Fruit fly (Drosophila melanogaster) whole organism, embryonic: ENCODE measurements around the gene yps.

Experiments used
- Abd-B ChIP-seq: fragments of 200-800 bp; sonication (Bioruptor generic); optimal IDR thresholded peaks from 2 replicates; lab custom pipeline; 2018; ENCODE audit warnings: missing biosample characterization, mild to moderate bottlenecking, missing genetic modification characterization, moderate library complexity
- Awh ChIP-seq: fragments of 200-800 bp; sonication (Bioruptor generic); IDR thresholded peaks from 2 replicates; pipeline ENCODE4, ENCODE4 v1.3.6; 2022; ENCODE audit warnings: missing biosample characterization, missing genetic modification characterization
- CG10147 ChIP-seq: fragments of 200-800 bp; sonication (Bioruptor generic); optimal IDR thresholded peaks from 2 replicates; lab custom pipeline; 2019; ENCODE audit warnings: missing biosample characterization, mild to moderate bottlenecking, missing genetic modification characterization, moderate library complexity
- CG10959 ChIP-seq: fragments of 200-800 bp; sonication (Bioruptor generic); IDR thresholded peaks from 2 replicates; pipeline ENCODE4 v1.3.6; 2022; ENCODE audit warnings: missing biosample characterization, missing genetic modification characterization
- CG11093 ChIP-seq: fragments of 200-800 bp; sonication (Bioruptor generic); IDR thresholded peaks from 3 replicates; pipeline ENCODE4 v1.3.6; 2022; ENCODE audit warnings: missing biosample characterization, missing genetic modification characterization
- CG12071 ChIP-seq: fragments of 200-800 bp; sonication (Bioruptor generic); optimal IDR thresholded peaks from 3 replicates; lab custom pipeline; 2018; ENCODE audit warnings: missing biosample characterization, mild to moderate bottlenecking, missing genetic modification characterization
- CG13287 ChIP-seq: fragments of 200-800 bp; sonication (Bioruptor generic); IDR thresholded peaks from 2 replicates; pipeline ENCODE4 v1.3.6; 2022; ENCODE audit warnings: missing biosample characterization, missing genetic modification characterization; ENCODE audit not compliant: partially characterized antibody
- CG15601 ChIP-seq: fragments of 200-800 bp; sonication (Bioruptor generic); optimal IDR thresholded peaks from 3 replicates; lab custom pipeline; 2019; ENCODE audit warnings: missing biosample characterization, mild to moderate bottlenecking, missing genetic modification characterization, moderate library complexity
- CG1603 ChIP-seq: fragments of 200-800 bp; sonication (Bioruptor generic); optimal IDR thresholded peaks from 2 replicates; lab custom pipeline; 2019; ENCODE audit warnings: missing biosample characterization, mild to moderate bottlenecking, missing genetic modification characterization, moderate library complexity
- CG16815 ChIP-seq: fragments of 200-800 bp; sonication (Bioruptor generic); optimal IDR thresholded peaks from 3 replicates; lab custom pipeline; 2017; ENCODE audit warnings: missing biosample characterization, mild to moderate bottlenecking, missing genetic modification characterization
- CG17612 ChIP-seq: fragments of 200-800 bp; sonication (Bioruptor generic); IDR thresholded peaks from 2 replicates; pipeline ENCODE4 v1.3.6; 2022; ENCODE audit warnings: missing biosample characterization, missing genetic modification characterization
- CG18619 ChIP-seq: fragments of 200-800 bp; sonication (Bioruptor generic); optimal IDR thresholded peaks from 3 replicates; lab custom pipeline; 2017; ENCODE audit warnings: missing biosample characterization, mild to moderate bottlenecking, missing genetic modification characterization
- CG30403 ChIP-seq: fragments of 200-800 bp; sonication (Bioruptor generic); optimal IDR thresholded peaks from 3 replicates; lab custom pipeline; 2016; ENCODE audit warnings: missing biosample characterization, missing genetic modification characterization
- CG3281 ChIP-seq: fragments of 200-800 bp; sonication (Bioruptor generic); optimal IDR thresholded peaks from 3 replicates; lab custom pipeline; 2017; ENCODE audit warnings: missing biosample characterization, mild to moderate bottlenecking, missing genetic modification characterization
- CG34224 ChIP-seq: fragments of 200-800 bp; sonication (Bioruptor generic); IDR thresholded peaks from 3 replicates; pipeline ENCODE4 v1.3.6; 2022; ENCODE audit warnings: missing biosample characterization, missing genetic modification characterization; ENCODE audit not compliant: partially characterized antibody
- CG3726 ChIP-seq: fragments of 200-800 bp; sonication (Bioruptor generic); IDR thresholded peaks from 3 replicates; pipeline ENCODE4, ENCODE4 v1.3.6; 2022; ENCODE audit warnings: missing biosample characterization, missing genetic modification characterization
- CG4360 ChIP-seq: fragments of 200-800 bp; sonication (Bioruptor generic); IDR thresholded peaks from 2 replicates; pipeline ENCODE4 v1.3.6; 2022; ENCODE audit warnings: missing biosample characterization, missing genetic modification characterization
- CG8290 ChIP-seq, 3 experiments: fragments of 200-800 bp; sonication (Bioruptor generic); optimal IDR thresholded peaks; 2 replicates each; lab custom pipeline; 2016 to 2019; ENCODE audit warnings: missing biosample characterization in 3 of 3, missing genetic modification characterization in 3 of 3, mild to moderate bottlenecking in 2 of 3, moderate library complexity in 1 of 3
- CG8359 ChIP-seq: fragments of 200-800 bp; sonication (Bioruptor generic); optimal IDR thresholded peaks from 2 replicates; lab custom pipeline; 2017; ENCODE audit warnings: missing biosample characterization, mild to moderate bottlenecking, missing genetic modification characterization, borderline replicate concordance
- CG9727 ChIP-seq: fragments of 200-800 bp; sonication (Bioruptor generic); optimal IDR thresholded peaks from 3 replicates; lab custom pipeline; 2017; ENCODE audit warnings: missing biosample characterization, mild to moderate bottlenecking, missing genetic modification characterization
- CoRest ChIP-seq: fragments of 200-800 bp; sonication (Bioruptor generic); optimal IDR thresholded peaks from 3 replicates; lab custom pipeline; 2018; ENCODE audit warnings: missing biosample characterization, mild to moderate bottlenecking, missing genetic modification characterization, moderate library complexity
- CrebB ChIP-seq: fragments of 200-800 bp; sonication (Bioruptor generic); optimal IDR thresholded peaks from 3 replicates; lab custom pipeline; 2018; ENCODE audit warnings: missing biosample characterization, mild to moderate bottlenecking, missing genetic modification characterization
- D ChIP-seq, 2 experiments: fragments of 200-800 bp in 1 of 2; fragments of >200 bp in 1 of 2; sonication (Bioruptor generic) in 1 of 2; optimal IDR thresholded peaks; 2 replicates in 1 of 2; 3 replicates in 1 of 2; lab custom pipeline; 2017; ENCODE audit warnings: mild to moderate bottlenecking in 1 of 2, missing biosample characterization in 1 of 2, missing genetic modification characterization in 1 of 2, missing genetic modification reagents in 1 of 2
- D19B ChIP-seq: fragments of 200-800 bp; sonication (Bioruptor generic); optimal IDR thresholded peaks from 2 replicates; lab custom pipeline; 2017; ENCODE audit warnings: missing biosample characterization, mild to moderate bottlenecking, missing genetic modification characterization
- Dek ChIP-seq: fragments of 200-800 bp; sonication (Bioruptor generic); optimal IDR thresholded peaks from 3 replicates; lab custom pipeline; 2019; ENCODE audit warnings: missing biosample characterization, mild to moderate bottlenecking, missing genetic modification characterization, moderate library complexity
- Dll ChIP-seq: fragments of 200-800 bp; sonication (Bioruptor generic); IDR thresholded peaks from 4 replicates; pipeline ENCODE4 v1.3.6; 2022; ENCODE audit warnings: missing biosample characterization, missing genetic modification characterization; ENCODE audit not compliant: partially characterized antibody
- Ets97D ChIP-seq: fragments of 200-800 bp; sonication (Bioruptor generic); optimal IDR thresholded peaks from 3 replicates; lab custom pipeline; 2016; ENCODE audit warnings: missing biosample characterization, missing genetic modification characterization
- GATAe ChIP-seq: fragments of 200-800 bp; sonication (Bioruptor generic); conservative IDR thresholded peaks from 2 replicates; pipeline ENCODE4 v1.3.6; 2022; ENCODE audit warnings: missing biosample characterization, missing genetic modification characterization
- MBD-R2 ChIP-seq: fragments of 200-800 bp; sonication (Bioruptor generic); IDR thresholded peaks from 2 replicates; pipeline ENCODE4 v1.3.6; 2022; ENCODE audit warnings: missing biosample characterization, missing genetic modification characterization
- MESR4 ChIP-seq: fragments of 200-800 bp; sonication (Bioruptor generic); optimal IDR thresholded peaks from 2 replicates; lab custom pipeline; 2018; ENCODE audit warnings: missing biosample characterization, mild to moderate bottlenecking, missing genetic modification characterization, moderate library complexity
- Optix ChIP-seq: fragments of 200-800 bp; sonication (Bioruptor generic); IDR thresholded peaks from 3 replicates; pipeline ENCODE4 v1.3.6; 2022; ENCODE audit warnings: missing biosample characterization, missing genetic modification characterization
- Sry-δ ChIP-seq: fragments of 200-800 bp; sonication (Bioruptor generic); optimal IDR thresholded peaks from 2 replicates; lab custom pipeline; 2016; ENCODE audit warnings: missing biosample characterization, missing genetic modification characterization
- abd-A ChIP-seq: fragments of 200-800 bp; sonication (Bioruptor generic); optimal IDR thresholded peaks from 3 replicates; lab custom pipeline; 2019; ENCODE audit warnings: missing biosample characterization, mild to moderate bottlenecking, missing genetic modification characterization, moderate library complexity
- br ChIP-seq: fragments of >200 bp; optimal IDR thresholded peaks from 2 replicates; lab custom pipeline; 2017
- cwo ChIP-seq: fragments of 200-800 bp; sonication (Bioruptor generic); optimal IDR thresholded peaks from 3 replicates; lab custom pipeline; 2017; ENCODE audit warnings: missing biosample characterization, missing genetic modification characterization, mild to moderate bottlenecking, moderate library complexity, missing genetic modification reagents
- disco-r ChIP-seq: fragments of 200-800 bp; sonication (Bioruptor generic); optimal IDR thresholded peaks from 2 replicates; lab custom pipeline; 2016; ENCODE audit warnings: missing biosample characterization, missing genetic modification characterization
- ftz-f1 ChIP-seq: fragments of 200-800 bp; sonication (Bioruptor generic); optimal IDR thresholded peaks from 2 replicates; lab custom pipeline; 2016; ENCODE audit warnings: missing biosample characterization, missing genetic modification characterization
- grn ChIP-seq: fragments of 200-800 bp; sonication (Bioruptor generic); optimal IDR thresholded peaks from 3 replicates; lab custom pipeline; 2017; ENCODE audit warnings: missing biosample characterization, missing genetic modification characterization
- hb ChIP-seq: fragments of 200-800 bp; sonication (Bioruptor generic); IDR thresholded peaks from 3 replicates; pipeline ENCODE4 v1.3.6; 2022; ENCODE audit warnings: missing biosample characterization, missing genetic modification characterization; ENCODE audit not compliant: partially characterized antibody
- hbn ChIP-seq: fragments of 200-800 bp; sonication (Bioruptor generic); IDR thresholded peaks from 2 replicates; pipeline ENCODE4 v1.3.6; 2022; ENCODE audit warnings: missing biosample characterization, missing genetic modification characterization; ENCODE audit not compliant: partially characterized antibody
- knrl ChIP-seq: fragments of 200-800 bp; sonication (Bioruptor generic); IDR thresholded peaks from 3 replicates; pipeline ENCODE4 v1.3.6; 2022; ENCODE audit warnings: missing biosample characterization, missing genetic modification characterization; ENCODE audit not compliant: partially characterized antibody
- lov ChIP-seq, 2 experiments: fragments of 200-800 bp in 1 of 2; fragments of >200 bp in 1 of 2; sonication (Bioruptor generic) in 1 of 2; IDR thresholded peaks in 1 of 2; optimal IDR thresholded peaks in 1 of 2; 2 replicates in 1 of 2; 3 replicates in 1 of 2; pipeline versions ENCODE4 v1.3.6 to Lab custom; 2017 to 2022; ENCODE audit warnings: missing biosample characterization in 1 of 2, missing genetic modification characterization in 1 of 2
- prd ChIP-seq, 3 experiments: fragments of >200 bp in 2 of 3; fragments of 200-800 bp in 1 of 3; sonication (Bioruptor generic) in 1 of 3; optimal IDR thresholded peaks in 2 of 3; IDR thresholded peaks in 1 of 3; 2 replicates in 2 of 3; 3 replicates in 1 of 3; pipeline versions ENCODE4 v1.3.6 to Lab custom; 2017 to 2022; ENCODE audit warnings: missing biosample characterization in 1 of 3, missing genetic modification characterization in 1 of 3
- sd ChIP-seq: fragments of 200-800 bp; sonication (Bioruptor generic); optimal IDR thresholded peaks from 3 replicates; lab custom pipeline; 2018; ENCODE audit warnings: missing biosample characterization, mild to moderate bottlenecking, missing genetic modification characterization, moderate library complexity
- slbo ChIP-seq: fragments of 200-800 bp; sonication (Bioruptor generic); IDR thresholded peaks from 2 replicates; pipeline ENCODE4 v1.3.6; 2022; ENCODE audit warnings: missing biosample characterization, missing genetic modification characterization
- unc-4 ChIP-seq: fragments of 200-800 bp; sonication (Bioruptor generic); IDR thresholded peaks from 2 replicates; pipeline ENCODE4 v1.3.6; 2022; ENCODE audit warnings: missing biosample characterization, missing genetic modification characterization; ENCODE audit not compliant: partially characterized antibody
- wdn ChIP-seq: fragments of 200-800 bp; sonication (Bioruptor generic); IDR thresholded peaks from 2 replicates; pipeline ENCODE4 v1.3.6; 2022; ENCODE audit warnings: missing biosample characterization, missing genetic modification characterization

yps gene

DNA sequence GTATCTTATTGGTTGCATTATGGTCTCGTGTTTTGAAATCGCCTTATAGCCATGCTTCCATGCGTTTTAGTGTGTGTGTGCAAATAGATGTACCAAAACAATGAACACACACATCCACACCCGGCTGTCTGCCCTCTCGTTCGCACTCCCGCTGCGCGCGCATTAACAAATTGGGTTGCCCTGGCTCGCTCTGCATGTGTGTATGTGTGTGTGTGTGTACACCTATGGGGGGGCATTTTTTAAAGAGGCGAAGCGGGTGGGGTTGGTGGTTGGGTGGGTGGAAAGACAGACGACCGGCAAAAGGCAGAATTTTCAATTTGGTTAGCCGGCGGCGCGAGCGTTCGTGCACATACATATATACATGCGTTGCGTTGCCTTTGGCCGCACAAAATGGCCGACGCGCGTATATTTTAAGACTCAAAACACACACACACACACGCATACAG is 789 bp downstream of the yps start (continued):
- TF ChIP-seq CG3281 (GFP tag; lab: Kevin White, UChicago) (peak; percentile 28), CG18619 (GFP tag; lab: Kevin White, UChicago) (no peak), D19B (GFP tag; lab: Kevin White, UChicago) (no peak), CG9727 (GFP tag; lab: Kevin White, UChicago) (no peak), disco-r (GFP tag; lab: Kevin White, UChicago) (no peak), CG8359 (no peak), unc-4 (GFP tag; lab: Robert Waterston, UW) (0 out of 2 replicates have a peak, but pooled peaks have one; percentile 19), MESR4 (GFP tag; lab: Kevin White, UChicago) (peak; percentile 60), CrebB (tag; lab: Kevin White, UChicago) (peak; percentile 51), CG10959 (GFP tag; lab: Robert Waterston, UW) (no peak), wdn (GFP tag; lab: Robert Waterston, UW) (no peak), CG13287 (GFP tag; lab: Robert Waterston, UW) (peak; percentile 52; the same call in 1 of the 2 replicates), CG1603 (peak; percentile 17), CG30403 (no peak), CG3726 (GFP tag; lab: Robert Waterston, UW) (no peak), Dll (GFP tag; lab: Robert Waterston, UW) (no peak), hbn (GFP tag; lab: Robert Waterston, UW) (no peak), CG12071 (GFP tag; lab: Kevin White, UChicago) (peak; percentile 88), CG17612 (GFP tag; lab: Robert Waterston, UW) (no peak), br (lab: Kevin White, UChicago) (no peak), hb (GFP tag; lab: Robert Waterston, UW) (no peak), grn (GFP tag; lab: Kevin White, UChicago) (no peak), abd-A (tag; lab: Kevin White, UChicago) (no peak), GATAe (GFP tag; lab: Robert Waterston, UW) (no peak), Sry-δ (GFP tag; lab: Kevin White, UChicago) (no peak), CG8290 (GFP tag; optimal IDR thresholded peaks at IDR 0.05; lab: Kevin White, UChicago) (no peak), CG8290 (tag; optimal IDR thresholded peaks at IDR 0.05; lab: Kevin White, UChicago) (peak in 1 of 2 experiments; percentile 84), D (optimal IDR thresholded peaks at IDR 0.05; lab: Kevin White, UChicago) (peak; percentile 52), D (GFP tag; optimal IDR thresholded peaks at IDR 0.05; lab: Kevin White, UChicago) (peak; percentile 59), Abd-B (GFP tag; lab: Kevin White, UChicago) (peak; percentile 6), CG34224 (GFP tag; lab: Robert Waterston, UW) (no peak), CG4360 (GFP tag; lab: Robert Waterston, UW) (no peak), ftz-f1 (GFP tag; lab: Kevin White, UChicago) (peak; percentile 41), CoRest (peak; percentile 57), Dek (tag; lab: Kevin White, UChicago) (peak; percentile 21), MBD-R2 (GFP tag; lab: Robert Waterston, UW) (peak; percentile 70), sd (tag; lab: Kevin White, UChicago) (peak; percentile 93), CG16815 (GFP tag; lab: Kevin White, UChicago) (no peak), CG15601 (tag; lab: Kevin White, UChicago) (peak; percentile 6), Optix (GFP tag; lab: Robert Waterston, UW) (0 out of 3 replicates have a peak, but pooled peaks have one; percentile 46), CG11093 (GFP tag; lab: Robert Waterston, UW) (no peak), Ets97D (no peak), Awh (GFP tag; lab: Robert Waterston, UW) (0 out of 2 replicates have a peak, but pooled peaks have one; percentile 8), CG10147 (GFP tag; lab: Kevin White, UChicago) (no peak), cwo (GFP tag; lab: Kevin White, UChicago) (peak; percentile 91), knrl (GFP tag; lab: Robert Waterston, UW) (no peak; the same call in 2 of the 3 replicates), lov (optimal IDR thresholded peaks at IDR 0.05; lab: Kevin White, UChicago) (no peak), lov (GFP tag; IDR thresholded peaks at IDR 0.05; lab: Robert Waterston, UW) (peak; percentile 77; the same call in 1 of the 3 replicates), prd (optimal IDR thresholded peaks at IDR 0.05; lab: Kevin White, UChicago) (no peak), prd (GFP tag; IDR thresholded peaks at IDR 0.05; lab: Robert Waterston, UW) (no peak), slbo (GFP tag; lab: Robert Waterston, UW) (peak; percentile 18; the same call in 1 of the 2 replicates)
